Fruit fly (Drosophila melanogaster) whole organism, embryonic: ENCODE measurements around the gene eys.

ENCODE experiments used
- Abd-B ChIP-seq: fragments of 200-800 bp; sonication (Bioruptor generic); optimal IDR thresholded peaks from 2 replicates; lab custom pipeline; 2018; ENCODE audit warnings: missing biosample characterization, mild to moderate bottlenecking, missing genetic modification characterization, moderate library complexity
- CG10543 ChIP-seq: fragments of 200-800 bp; sonication (Bioruptor generic); optimal IDR thresholded peaks from 3 replicates; lab custom pipeline; 2017; ENCODE audit warnings: missing biosample characterization, mild to moderate bottlenecking, missing genetic modification characterization, moderate library complexity
- CG11696 ChIP-seq: fragments of 200-800 bp; sonication (Bioruptor generic); IDR thresholded peaks from 2 replicates; pipeline ENCODE4 v1.3.6; 2022; ENCODE audit warnings: missing biosample characterization, missing genetic modification characterization
- CG12219 ChIP-seq: fragments of 200-800 bp; sonication (Bioruptor generic); optimal IDR thresholded peaks from 3 replicates; lab custom pipeline; 2018; ENCODE audit warnings: missing biosample characterization, mild to moderate bottlenecking, missing genetic modification characterization
- CG14667 ChIP-seq: fragments of 200-800 bp; sonication (Bioruptor generic); IDR thresholded peaks from 2 replicates; pipeline ENCODE4 v1.3.6; 2022; ENCODE audit warnings: missing biosample characterization, missing genetic modification characterization
- CG1603 ChIP-seq: fragments of 200-800 bp; sonication (Bioruptor generic); optimal IDR thresholded peaks from 2 replicates; lab custom pipeline; 2019; ENCODE audit warnings: missing biosample characterization, mild to moderate bottlenecking, missing genetic modification characterization, moderate library complexity
- CG17361 ChIP-seq: fragments of 200-800 bp; sonication (Bioruptor generic); IDR thresholded peaks from 3 replicates; pipeline ENCODE4 v1.3.6; 2022; ENCODE audit warnings: missing biosample characterization, missing genetic modification characterization
- CG17385 ChIP-seq: fragments of 200-800 bp; sonication (Bioruptor generic); optimal IDR thresholded peaks from 3 replicates; lab custom pipeline; 2018; ENCODE audit warnings: missing biosample characterization, mild to moderate bottlenecking, missing genetic modification characterization
- CG17829 ChIP-seq: fragments of 200-800 bp; optimal IDR thresholded peaks from 2 replicates; lab custom pipeline; 2019; ENCODE audit warnings: missing biosample characterization, mild to moderate bottlenecking, missing genetic modification characterization, moderate library complexity
- CG2120 ChIP-seq: fragments of 200-800 bp; sonication (Bioruptor generic); optimal IDR thresholded peaks from 3 replicates; lab custom pipeline; 2016; ENCODE audit warnings: missing biosample characterization, missing genetic modification characterization
- CG30020 ChIP-seq: fragments of 200-800 bp; optimal IDR thresholded peaks from 2 replicates; lab custom pipeline; 2019; ENCODE audit warnings: missing biosample characterization, mild to moderate bottlenecking, missing genetic modification characterization, moderate library complexity
- CG34422 ChIP-seq: fragments of 200-800 bp; sonication (Bioruptor generic); IDR thresholded peaks from 3 replicates; pipeline ENCODE4 v1.3.6; 2022; ENCODE audit warnings: missing biosample characterization, missing genetic modification characterization
- CG8290 ChIP-seq, 3 experiments: fragments of 200-800 bp; sonication (Bioruptor generic); optimal IDR thresholded peaks; 2 replicates each; lab custom pipeline; 2016 to 2019; ENCODE audit warnings: missing biosample characterization in 3 of 3, missing genetic modification characterization in 3 of 3, mild to moderate bottlenecking in 2 of 3, moderate library complexity in 1 of 3
- CG8765 ChIP-seq: fragments of 200-800 bp; sonication (Bioruptor generic); IDR thresholded peaks from 2 replicates; pipeline ENCODE4 v1.3.6; 2022; ENCODE audit warnings: missing biosample characterization, missing genetic modification characterization
- CG8924 ChIP-seq: fragments of 200-800 bp; optimal IDR thresholded peaks from 3 replicates; lab custom pipeline; 2019; ENCODE audit warnings: missing biosample characterization, mild to moderate bottlenecking, missing genetic modification characterization, moderate library complexity
- CG9876 ChIP-seq: fragments of 200-800 bp; sonication (Bioruptor generic); optimal IDR thresholded peaks from 2 replicates; lab custom pipeline; 2016; ENCODE audit warnings: missing biosample characterization, missing genetic modification characterization
- CG9932 ChIP-seq: fragments of 200-800 bp; sonication (Bioruptor generic); IDR thresholded peaks from 2 replicates; pipeline ENCODE4 v1.3.6; 2022; ENCODE audit warnings: missing biosample characterization, missing genetic modification characterization
- CTCF ChIP-seq: fragments of 200-800 bp; sonication (Bioruptor generic); optimal IDR thresholded peaks from 2 replicates; lab custom pipeline; 2017; ENCODE audit warnings: missing biosample characterization, mild to moderate bottlenecking, missing genetic modification characterization, moderate library complexity
- Dp ChIP-seq: fragments of 200-800 bp; sonication (Bioruptor generic); optimal IDR thresholded peaks from 2 replicates; lab custom pipeline; 2018; ENCODE audit warnings: missing biosample characterization, mild to moderate bottlenecking, missing genetic modification characterization, moderate library complexity
- Ets65A ChIP-seq: fragments of 200-800 bp; sonication (Bioruptor generic); peaks from one replicate; lab custom pipeline; 2016; ENCODE audit warnings: missing biosample characterization, missing genetic modification characterization
- HmgD ChIP-seq: fragments of 200-800 bp; sonication (Bioruptor generic); optimal IDR thresholded peaks from 3 replicates; lab custom pipeline; 2016; ENCODE audit warnings: missing biosample characterization, missing genetic modification characterization
- Hmr ChIP-seq: fragments of 200-800 bp; sonication (Bioruptor generic); optimal IDR thresholded peaks from 3 replicates; lab custom pipeline; 2017; ENCODE audit warnings: mild to moderate bottlenecking, missing biosample characterization, missing genetic modification reagents, missing genetic modification characterization
- Lhr ChIP-seq: fragments of 200-800 bp; sonication (Bioruptor generic); optimal IDR thresholded peaks from 3 replicates; lab custom pipeline; 2017; ENCODE audit warnings: mild to moderate bottlenecking, missing biosample characterization, missing genetic modification reagents, missing genetic modification characterization
- Lpt ChIP-seq: fragments of >200 bp; optimal IDR thresholded peaks from 2 replicates; lab custom pipeline; 2018; ENCODE audit warnings: missing biosample characterization, missing genetic modification characterization
- Nf-YB ChIP-seq: fragments of 200-800 bp; sonication (Bioruptor generic); optimal IDR thresholded peaks from 3 replicates; lab custom pipeline; 2019; ENCODE audit warnings: missing biosample characterization, mild to moderate bottlenecking, missing genetic modification characterization, moderate library complexity
- PHDP ChIP-seq: fragments of 200-800 bp; sonication (Bioruptor generic); optimal IDR thresholded peaks from 3 replicates; lab custom pipeline; 2018; ENCODE audit warnings: missing biosample characterization, mild to moderate bottlenecking, missing genetic modification characterization, moderate library complexity
- Ptx1 ChIP-seq: fragments of 200-800 bp; sonication (Bioruptor generic); IDR thresholded peaks from 2 replicates; pipeline ENCODE4 v1.3.6; 2022; ENCODE audit warnings: missing biosample characterization, missing genetic modification characterization
- Rfx ChIP-seq: fragments of 200-800 bp; sonication (Bioruptor generic); IDR thresholded peaks from 2 replicates; pipeline ENCODE4 v1.3.6; 2022; ENCODE audit warnings: missing biosample characterization, missing genetic modification characterization
- Sin3A ChIP-seq: fragments of >200 bp; optimal IDR thresholded peaks from 2 replicates; lab custom pipeline; 2018
- Six4 ChIP-seq: fragments of 200-800 bp; sonication (Bioruptor generic); optimal IDR thresholded peaks from 2 replicates; lab custom pipeline; 2016; ENCODE audit warnings: missing biosample characterization, missing genetic modification characterization
- Trl ChIP-seq, 3 experiments: fragments of >200 bp in 2 of 3; fragments of 200-800 bp in 1 of 3; sonication (Bioruptor generic) in 1 of 3; optimal IDR thresholded peaks; 2 replicates in 1 of 3; 3 replicates in 2 of 3; lab custom pipeline; 2016 to 2017; ENCODE audit warnings: missing biosample characterization in 1 of 3, missing genetic modification characterization in 1 of 3
- YL-1 ChIP-seq: fragments of 200-800 bp; sonication (Bioruptor generic); optimal IDR thresholded peaks from 3 replicates; lab custom pipeline; 2017; ENCODE audit warnings: missing biosample characterization, mild to moderate bottlenecking, missing genetic modification characterization
- ci ChIP-seq: fragments of 200-800 bp; sonication (Bioruptor generic); IDR thresholded peaks from 3 replicates; pipeline ENCODE4 v1.3.6; 2022; ENCODE audit warnings: missing biosample characterization, missing genetic modification characterization
- da ChIP-seq: fragments of 200-800 bp; sonication (Bioruptor generic); optimal IDR thresholded peaks from 2 replicates; lab custom pipeline; 2016; ENCODE audit warnings: missing biosample characterization, missing genetic modification characterization
- ewg ChIP-seq: fragments of 200-800 bp; sonication (Bioruptor generic); optimal IDR thresholded peaks from 3 replicates; lab custom pipeline; 2017; ENCODE audit warnings: mild to moderate bottlenecking, missing biosample characterization, missing genetic modification reagents, missing genetic modification characterization
- fd3F ChIP-seq: fragments of 200-800 bp; sonication (Bioruptor generic); optimal IDR thresholded peaks from 2 replicates; lab custom pipeline; 2018; ENCODE audit warnings: missing biosample characterization, mild to moderate bottlenecking, missing genetic modification characterization, moderate library complexity
- fu2 ChIP-seq: fragments of 200-800 bp; sonication (Bioruptor generic); optimal IDR thresholded peaks from 2 replicates; lab custom pipeline; 2016; ENCODE audit warnings: missing biosample characterization, missing genetic modification characterization
- gfzf ChIP-seq: fragments of 200-800 bp; sonication (Bioruptor generic); optimal IDR thresholded peaks from 2 replicates; lab custom pipeline; 2016; ENCODE audit warnings: missing biosample characterization, mild to moderate bottlenecking, missing genetic modification characterization, moderate library complexity
- gsb-n ChIP-seq: fragments of 200-800 bp; sonication (Bioruptor generic); optimal IDR thresholded peaks from 3 replicates; lab custom pipeline; 2018; ENCODE audit warnings: missing biosample characterization, mild to moderate bottlenecking, missing genetic modification characterization
- jigr1 ChIP-seq: fragments of 200-800 bp; sonication (Bioruptor generic); IDR thresholded peaks from 3 replicates; pipeline ENCODE4 v1.3.6; 2022; ENCODE audit warnings: missing biosample characterization, missing genetic modification characterization
- nom ChIP-seq: fragments of 200-800 bp; sonication (Bioruptor generic); optimal IDR thresholded peaks from 2 replicates; lab custom pipeline; 2017; ENCODE audit warnings: missing biosample characterization, missing genetic modification characterization, mild to moderate bottlenecking, moderate library complexity, missing genetic modification reagents
- p53 ChIP-seq: fragments of 200-800 bp; sonication (Bioruptor generic); optimal IDR thresholded peaks from 2 replicates; lab custom pipeline; 2016; ENCODE audit warnings: missing biosample characterization, missing genetic modification characterization
- phol ChIP-seq: fragments of 200-800 bp; sonication (Bioruptor generic); optimal IDR thresholded peaks from 3 replicates; lab custom pipeline; 2018; ENCODE audit warnings: missing biosample characterization, mild to moderate bottlenecking, missing genetic modification characterization, moderate library complexity
- slbo ChIP-seq: fragments of 200-800 bp; sonication (Bioruptor generic); IDR thresholded peaks from 2 replicates; pipeline ENCODE4 v1.3.6; 2022; ENCODE audit warnings: missing biosample characterization, missing genetic modification characterization
- sob ChIP-seq: fragments of 200-800 bp; sonication (Bioruptor generic); IDR thresholded peaks from 2 replicates; pipeline ENCODE4 v1.3.6; 2022; ENCODE audit warnings: missing biosample characterization, missing genetic modification characterization
- ssp ChIP-seq: fragments of 200-800 bp; sonication (Bioruptor generic); IDR thresholded peaks from 2 replicates; pipeline ENCODE4 v1.3.6; 2022; ENCODE audit warnings: missing biosample characterization, missing genetic modification characterization
- stc ChIP-seq: fragments of 200-800 bp; sonication (Bioruptor generic); IDR thresholded peaks from 2 replicates; pipeline ENCODE4 v1.3.6; 2022; ENCODE audit warnings: missing biosample characterization, missing genetic modification characterization
- sug ChIP-seq: fragments of 200-800 bp; optimal IDR thresholded peaks from 2 replicates; lab custom pipeline; 2019; ENCODE audit warnings: missing biosample characterization, mild to moderate bottlenecking, missing genetic modification characterization, moderate library complexity
- trem ChIP-seq: fragments of 200-800 bp; optimal IDR thresholded peaks from 3 replicates; lab custom pipeline; 2019; ENCODE audit warnings: missing biosample characterization, mild to moderate bottlenecking, missing genetic modification characterization, moderate library complexity
- wek ChIP-seq: fragments of 200-800 bp; sonication (Bioruptor generic); optimal IDR thresholded peaks from 3 replicates; lab custom pipeline; 2018; ENCODE audit warnings: missing biosample characterization, mild to moderate bottlenecking, missing genetic modification characterization, moderate library complexity

Gene eys

dm6 chr2L:2365077-2365651 is 53.7 kb downstream of the eys start, which contains the start of the genes Rab5 and Axud1 (continued):
- TF ChIP-seq CTCF (GFP tag; lab: Kevin White, UChicago): peak; percentile 37
- TF ChIP-seq CG17385 (GFP tag; lab: Kevin White, UChicago): peak; percentile 20
- TF ChIP-seq jigr1 (GFP tag; lab: Robert Waterston, UW): no peak
- TF ChIP-seq stc: peak; percentile 11; the same call in 1 of the 2 replicates
- TF ChIP-seq CG2120 (GFP tag; lab: Kevin White, UChicago): no peak
- no peak for TF ChIP-seq p53
- no peak for TF ChIP-seq Six4 (GFP tag; lab: Kevin White, UChicago)
- peak; percentile 39; the same call in 1 of the 2 replicates for TF ChIP-seq Rfx
- no peak for TF ChIP-seq CG12219 (GFP tag; lab: Kevin White, UChicago)
- peak; percentile 30; the same call in 1 of the 2 replicates for TF ChIP-seq sob (GFP tag; lab: Robert Waterston, UW)
- no peak for TF ChIP-seq CG11696
- TF ChIP-seq sug (tag; lab: Kevin White, UChicago): no peak
- no peak for TF ChIP-seq Lpt (GFP tag; lab: Kevin White, UChicago)
- TF ChIP-seq Ets65A (GFP tag; lab: Kevin White, UChicago): peak; percentile 77
- TF ChIP-seq wek (GFP tag; lab: Kevin White, UChicago): no peak
- peak; percentile 29 for TF ChIP-seq HmgD (GFP tag; lab: Kevin White, UChicago)
- peak; percentile 42 for TF ChIP-seq CG30020
- TF ChIP-seq phol: peak; percentile 59
- peak; percentile 27 for TF ChIP-seq CG8924 (tag; lab: Kevin White, UChicago)
- TF ChIP-seq Abd-B (GFP tag; lab: Kevin White, UChicago): peak; percentile 67
- TF ChIP-seq Hmr: peak; percentile 53
- TF ChIP-seq CG14667: no peak
- peak; percentile 24 for TF ChIP-seq CG17829 (tag; lab: Kevin White, UChicago)
- no peak for TF ChIP-seq ewg (GFP tag; lab: Kevin White, UChicago)
- peak; percentile 41; the same call in 1 of the 3 replicates for TF ChIP-seq CG17361
- TF ChIP-seq CG9876 (GFP tag; lab: Kevin White, UChicago): no peak
- peak; percentile 40; the same call in 1 of the 2 replicates for TF ChIP-seq slbo (GFP tag; lab: Robert Waterston, UW)
- peak; percentile 89 for TF ChIP-seq Sin3A (lab: Kevin White, UChicago)
- TF ChIP-seq nom (GFP tag; lab: Kevin White, UChicago): peak; percentile 32
- TF ChIP-seq CG34422 (GFP tag; lab: Robert Waterston, UW): no peak
- no peak for TF ChIP-seq fd3F
- TF ChIP-seq Dp (GFP tag; lab: Kevin White, UChicago): peak; percentile 14
- peak; percentile 76 for TF ChIP-seq YL-1 (GFP tag; lab: Kevin White, UChicago)
- TF ChIP-seq gsb-n (tag; lab: Kevin White, UChicago): no peak
- peak; percentile 37; the same call in 1 of the 2 replicates for TF ChIP-seq ssp (GFP tag; lab: Robert Waterston, UW)
- no peak for TF ChIP-seq CG8290 (GFP tag; optimal IDR thresholded peaks at IDR 0.05; lab: Kevin White, UChicago)
- peak in 1 of 2 experiments; percentile 17 for TF ChIP-seq CG8290 (tag; optimal IDR thresholded peaks at IDR 0.05; lab: Kevin White, UChicago)
- TF ChIP-seq gfzf (GFP tag; lab: Kevin White, UChicago): peak; percentile 97
- peak; percentile 75 for TF ChIP-seq Lhr (GFP tag; lab: Kevin White, UChicago)
- no peak for TF ChIP-seq PHDP (tag; lab: Kevin White, UChicago)
- TF ChIP-seq CG8765: 0 out of 2 replicates have a peak, but pooled peaks have one; percentile 13
- TF ChIP-seq Trl (optimal IDR thresholded peaks at IDR 0.05; lab: Kevin White, UChicago): peak in 1 of 2 experiments; percentile 24
- TF ChIP-seq Trl (GFP tag; optimal IDR thresholded peaks at IDR 0.05; lab: Kevin White, UChicago): no peak
- TF ChIP-seq Nf-YB (GFP tag; lab: Kevin White, UChicago): peak; percentile 19
- TF ChIP-seq CG1603 (tag; lab: Kevin White, UChicago): peak; percentile 47
- 0 out of 3 replicates have a peak, but pooled peaks have one; percentile 36 for TF ChIP-seq ci (GFP tag; lab: Robert Waterston, UW)
- no peak for TF ChIP-seq CG10543 (GFP tag; lab: Kevin White, UChicago)
- peak; percentile 31 for TF ChIP-seq CG9932
- 0 out of 2 replicates have a peak, but pooled peaks have one; percentile 12 for TF ChIP-seq Ptx1 (GFP tag; lab: Robert Waterston, UW)
- no peak for TF ChIP-seq fu2 (GFP tag; lab: Kevin White, UChicago)
- peak; percentile 60 for TF ChIP-seq trem
- no peak for TF ChIP-seq da (GFP tag; lab: Kevin White, UChicago)
